Fruit fly (Drosophila melanogaster) whole organism, embryonic: Measurements from ENCODE around the gene Sf3b6.

Source experiments
- Bgb ChIP-seq: fragments of 200-800 bp; sonication (Bioruptor generic); IDR thresholded peaks from 2 replicates; pipeline ENCODE4 v1.3.6; 2022; ENCODE audit warnings: missing biosample characterization, missing genetic modification characterization; ENCODE audit not compliant: partially characterized antibody
- CG1024 ChIP-seq: fragments of 200-800 bp; sonication (Bioruptor generic); IDR thresholded peaks from 2 replicates; pipeline ENCODE4 v1.3.6; 2022; ENCODE audit warnings: missing biosample characterization, missing genetic modification characterization
- CG13894 ChIP-seq: fragments of 200-800 bp; sonication (Bioruptor generic); optimal IDR thresholded peaks from 3 replicates; lab custom pipeline; 2018; ENCODE audit warnings: missing biosample characterization, mild to moderate bottlenecking, missing genetic modification characterization, moderate library complexity
- CG14860 ChIP-seq: fragments of 200-800 bp; sonication (Bioruptor generic); IDR thresholded peaks from 3 replicates; pipeline ENCODE4 v1.3.6; 2022; ENCODE audit warnings: missing biosample characterization, missing genetic modification characterization; ENCODE audit not compliant: partially characterized antibody
- CG17612 ChIP-seq: fragments of 200-800 bp; sonication (Bioruptor generic); IDR thresholded peaks from 2 replicates; pipeline ENCODE4 v1.3.6; 2022; ENCODE audit warnings: missing biosample characterization, missing genetic modification characterization
- CG18476 ChIP-seq: fragments of 200-800 bp; sonication (Bioruptor generic); optimal IDR thresholded peaks from 2 replicates; lab custom pipeline; 2016; ENCODE audit warnings: missing biosample characterization, mild to moderate bottlenecking, missing genetic modification characterization
- CG2116 ChIP-seq: fragments of 200-800 bp; sonication (Bioruptor generic); optimal IDR thresholded peaks from 3 replicates; lab custom pipeline; 2018; ENCODE audit warnings: missing biosample characterization, mild to moderate bottlenecking, missing genetic modification characterization
- CG2678 ChIP-seq: fragments of 200-800 bp; sonication (Bioruptor generic); optimal IDR thresholded peaks from 3 replicates; lab custom pipeline; 2019; ENCODE audit warnings: missing biosample characterization, mild to moderate bottlenecking, missing genetic modification characterization, moderate library complexity
- CG3407 ChIP-seq: fragments of 200-800 bp; sonication (Bioruptor generic); optimal IDR thresholded peaks from 2 replicates; lab custom pipeline; 2018; ENCODE audit warnings: missing biosample characterization, mild to moderate bottlenecking, missing genetic modification characterization
- CG4328 ChIP-seq: fragments of 200-800 bp; sonication (Bioruptor generic); optimal IDR thresholded peaks from 3 replicates; lab custom pipeline; 2017; ENCODE audit warnings: missing biosample characterization, missing genetic modification reagents, missing genetic modification characterization
- CG6813 ChIP-seq: fragments of 200-800 bp; sonication (Bioruptor generic); optimal IDR thresholded peaks from 2 replicates; lab custom pipeline; 2017; ENCODE audit warnings: missing biosample characterization, missing genetic modification characterization, mild to moderate bottlenecking, moderate library complexity, missing genetic modification reagents
- CG7987 ChIP-seq: fragments of 200-800 bp; sonication (Bioruptor generic); optimal IDR thresholded peaks from 2 replicates; lab custom pipeline; 2018; ENCODE audit warnings: missing biosample characterization, mild to moderate bottlenecking, missing genetic modification characterization, moderate library complexity
- CG8290 ChIP-seq, 3 experiments: fragments of 200-800 bp; sonication (Bioruptor generic); optimal IDR thresholded peaks; 2 replicates each; lab custom pipeline; 2016 to 2019; ENCODE audit warnings: missing biosample characterization in 3 of 3, missing genetic modification characterization in 3 of 3, mild to moderate bottlenecking in 2 of 3, moderate library complexity in 1 of 3
- CG8765 ChIP-seq: fragments of 200-800 bp; sonication (Bioruptor generic); IDR thresholded peaks from 2 replicates; pipeline ENCODE4 v1.3.6; 2022; ENCODE audit warnings: missing biosample characterization, missing genetic modification characterization
- CG9817 ChIP-seq: fragments of 200-800 bp; sonication (Bioruptor generic); optimal IDR thresholded peaks from 2 replicates; lab custom pipeline; 2018; ENCODE audit warnings: missing biosample characterization, mild to moderate bottlenecking, missing genetic modification characterization, moderate library complexity
- CkIIα-i1 ChIP-seq: fragments of 200-800 bp; sonication (Bioruptor generic); IDR thresholded peaks from 2 replicates; pipeline ENCODE4 v1.3.6; 2022; ENCODE audit warnings: missing biosample characterization, missing genetic modification characterization
- CrebB ChIP-seq: fragments of 200-800 bp; sonication (Bioruptor generic); optimal IDR thresholded peaks from 3 replicates; lab custom pipeline; 2018; ENCODE audit warnings: missing biosample characterization, mild to moderate bottlenecking, missing genetic modification characterization
- Gug ChIP-seq: fragments of 200-800 bp; sonication (Bioruptor generic); IDR thresholded peaks from 4 replicates; pipeline ENCODE4 v1.3.6; 2022; ENCODE audit warnings: missing biosample characterization, missing genetic modification characterization
- H15 ChIP-seq: fragments of 200-800 bp; sonication (Bioruptor generic); IDR thresholded peaks from 3 replicates; pipeline ENCODE4 v1.3.6; 2022; ENCODE audit warnings: missing biosample characterization, missing genetic modification characterization
- Hmr ChIP-seq: fragments of 200-800 bp; sonication (Bioruptor generic); optimal IDR thresholded peaks from 3 replicates; lab custom pipeline; 2017; ENCODE audit warnings: mild to moderate bottlenecking, missing biosample characterization, missing genetic modification reagents, missing genetic modification characterization
- Hr3 ChIP-seq: fragments of 200-800 bp; sonication (Bioruptor generic); optimal IDR thresholded peaks from 3 replicates; lab custom pipeline; 2016; ENCODE audit warnings: missing biosample characterization, missing genetic modification characterization
- MBD-R2 ChIP-seq: fragments of 200-800 bp; sonication (Bioruptor generic); IDR thresholded peaks from 2 replicates; pipeline ENCODE4 v1.3.6; 2022; ENCODE audit warnings: missing biosample characterization, missing genetic modification characterization
- NC2β ChIP-seq: fragments of 200-800 bp; sonication (Bioruptor generic); optimal IDR thresholded peaks from 2 replicates; lab custom pipeline; 2016; ENCODE audit warnings: missing biosample characterization, missing genetic modification characterization
- NFAT ChIP-seq: fragments of 200-800 bp; sonication (Bioruptor generic); IDR thresholded peaks from 2 replicates; pipeline ENCODE4 v1.3.6; 2022; ENCODE audit warnings: missing biosample characterization, missing genetic modification characterization
- NK7.1 ChIP-seq: fragments of 200-800 bp; sonication (Bioruptor generic); optimal IDR thresholded peaks from 3 replicates; lab custom pipeline; 2016; ENCODE audit warnings: missing biosample characterization, missing genetic modification characterization
- Rfx ChIP-seq: fragments of 200-800 bp; sonication (Bioruptor generic); IDR thresholded peaks from 2 replicates; pipeline ENCODE4 v1.3.6; 2022; ENCODE audit warnings: missing biosample characterization, missing genetic modification characterization
- Side ChIP-seq: fragments of 200-800 bp; sonication (Bioruptor generic); optimal IDR thresholded peaks from 2 replicates; lab custom pipeline; 2016; ENCODE audit warnings: missing biosample characterization, missing genetic modification characterization
- abd-A ChIP-seq: fragments of 200-800 bp; sonication (Bioruptor generic); optimal IDR thresholded peaks from 3 replicates; lab custom pipeline; 2019; ENCODE audit warnings: missing biosample characterization, mild to moderate bottlenecking, missing genetic modification characterization, moderate library complexity
- bbx ChIP-seq: fragments of 200-800 bp; sonication (Bioruptor generic); IDR thresholded peaks from 2 replicates; pipeline ENCODE4 v1.3.6; 2022; ENCODE audit warnings: missing biosample characterization, missing genetic modification characterization; ENCODE audit not compliant: partially characterized antibody
- chif ChIP-seq, 2 experiments: fragments of 200-800 bp; sonication (Bioruptor generic); optimal IDR thresholded peaks; 3 replicates each; lab custom pipeline; 2016; ENCODE audit warnings: missing biosample characterization in 2 of 2, missing genetic modification characterization in 2 of 2
- en ChIP-seq: fragments of 200-800 bp; sonication (Bioruptor generic); optimal IDR thresholded peaks from 2 replicates; lab custom pipeline; 2016; ENCODE audit warnings: missing biosample characterization, missing genetic modification characterization
- hbn ChIP-seq: fragments of 200-800 bp; sonication (Bioruptor generic); IDR thresholded peaks from 2 replicates; pipeline ENCODE4 v1.3.6; 2022; ENCODE audit warnings: missing biosample characterization, missing genetic modification characterization; ENCODE audit not compliant: partially characterized antibody
- kah ChIP-seq: fragments of 200-800 bp; sonication (Bioruptor generic); optimal IDR thresholded peaks from 2 replicates; lab custom pipeline; 2018; ENCODE audit warnings: missing biosample characterization, mild to moderate bottlenecking, missing genetic modification characterization
- kni ChIP-seq: fragments of 200-800 bp; sonication (Bioruptor generic); optimal IDR thresholded peaks from 3 replicates; lab custom pipeline; 2017; ENCODE audit warnings: mild to moderate bottlenecking, missing biosample characterization, missing genetic modification reagents, missing genetic modification characterization
- nmo ChIP-seq: fragments of 200-800 bp; sonication (Bioruptor generic); optimal IDR thresholded peaks from 2 replicates; lab custom pipeline; 2018; ENCODE audit warnings: missing biosample characterization, mild to moderate bottlenecking, missing genetic modification characterization, moderate library complexity
- phol ChIP-seq: fragments of 200-800 bp; sonication (Bioruptor generic); optimal IDR thresholded peaks from 3 replicates; lab custom pipeline; 2018; ENCODE audit warnings: missing biosample characterization, mild to moderate bottlenecking, missing genetic modification characterization, moderate library complexity
- prd ChIP-seq, 3 experiments: fragments of >200 bp in 2 of 3; fragments of 200-800 bp in 1 of 3; sonication (Bioruptor generic) in 1 of 3; optimal IDR thresholded peaks in 2 of 3; IDR thresholded peaks in 1 of 3; 2 replicates in 2 of 3; 3 replicates in 1 of 3; pipeline versions ENCODE4 v1.3.6 to Lab custom; 2017 to 2022; ENCODE audit warnings: missing biosample characterization in 1 of 3, missing genetic modification characterization in 1 of 3
- row ChIP-seq: fragments of 200-800 bp; sonication (Bioruptor generic); IDR thresholded peaks from 3 replicates; pipeline ENCODE4 v1.3.6; 2022; ENCODE audit warnings: missing biosample characterization, missing genetic modification characterization
- run ChIP-seq: fragments of 200-800 bp; sonication (Bioruptor generic); optimal IDR thresholded peaks from 3 replicates; lab custom pipeline; 2018; ENCODE audit warnings: missing biosample characterization, mild to moderate bottlenecking, missing genetic modification characterization
- sens ChIP-seq: fragments of 200-800 bp; sonication (Bioruptor generic); peaks from one replicate; lab custom pipeline; 2016; ENCODE audit warnings: missing biosample characterization, missing genetic modification characterization
- sna ChIP-seq: fragments of 200-800 bp; sonication (Bioruptor generic); IDR thresholded peaks from 2 replicates; pipeline ENCODE4 v1.3.6; 2022; ENCODE audit warnings: missing biosample characterization, missing genetic modification characterization; ENCODE audit not compliant: partially characterized antibody
- sqz ChIP-seq: fragments of 200-800 bp; sonication (Bioruptor generic); optimal IDR thresholded peaks from 3 replicates; lab custom pipeline; 2018; ENCODE audit warnings: missing biosample characterization, mild to moderate bottlenecking, missing genetic modification characterization
- ssp ChIP-seq: fragments of 200-800 bp; sonication (Bioruptor generic); IDR thresholded peaks from 2 replicates; pipeline ENCODE4 v1.3.6; 2022; ENCODE audit warnings: missing biosample characterization, missing genetic modification characterization
- stwl ChIP-seq: fragments of 200-800 bp; sonication (Bioruptor generic); optimal IDR thresholded peaks from 3 replicates; lab custom pipeline; 2018; ENCODE audit warnings: missing biosample characterization, mild to moderate bottlenecking, missing genetic modification characterization, moderate library complexity
- tin ChIP-seq: fragments of 200-800 bp; sonication (Bioruptor generic); optimal IDR thresholded peaks from 3 replicates; lab custom pipeline; 2016; ENCODE audit warnings: missing biosample characterization, missing genetic modification characterization
- tll ChIP-seq, 2 experiments: fragments of 200-800 bp in 1 of 2; fragments of >200 bp in 1 of 2; sonication (Bioruptor generic) in 1 of 2; optimal IDR thresholded peaks; 2 replicates each; lab custom pipeline; 2017 to 2019; ENCODE audit warnings: missing biosample characterization in 2 of 2, missing genetic modification characterization in 2 of 2, mild to moderate bottlenecking in 1 of 2, moderate library complexity in 1 of 2
- trem ChIP-seq: fragments of 200-800 bp; optimal IDR thresholded peaks from 3 replicates; lab custom pipeline; 2019; ENCODE audit warnings: missing biosample characterization, mild to moderate bottlenecking, missing genetic modification characterization, moderate library complexity
- unc-4 ChIP-seq: fragments of 200-800 bp; sonication (Bioruptor generic); IDR thresholded peaks from 2 replicates; pipeline ENCODE4 v1.3.6; 2022; ENCODE audit warnings: missing biosample characterization, missing genetic modification characterization; ENCODE audit not compliant: partially characterized antibody
- wek ChIP-seq: fragments of 200-800 bp; sonication (Bioruptor generic); optimal IDR thresholded peaks from 3 replicates; lab custom pipeline; 2018; ENCODE audit warnings: missing biosample characterization, mild to moderate bottlenecking, missing genetic modification characterization, moderate library complexity

The Sf3b6 gene

dm6 chr3L:6173826-6174255, 19.1 kb downstream of the Sf3b6 start, which contains the start of the genes fmt and CG7376 (continued):
- TF ChIP-seq stwl, result peak; percentile 86
- TF ChIP-seq sqz (GFP tag; lab: Kevin White, UChicago), result no peak
- TF ChIP-seq CG8290 (GFP tag; optimal IDR thresholded peaks at IDR 0.05; lab: Kevin White, UChicago), result no peak
- no peak for TF ChIP-seq CG8290 (tag; optimal IDR thresholded peaks at IDR 0.05; lab: Kevin White, UChicago)
- no peak for TF ChIP-seq CG18476
- TF ChIP-seq Hr3 (GFP tag; lab: Kevin White, UChicago), result peak; percentile 39
- no peak for TF ChIP-seq CkIIα-i1
- peak; percentile 46; the same call in 1 of the 2 replicates for TF ChIP-seq MBD-R2 (GFP tag; lab: Robert Waterston, UW)
- peak; percentile 56; the same call in 1 of the 2 replicates for TF ChIP-seq unc-4 (GFP tag; lab: Robert Waterston, UW)
- TF ChIP-seq CG8765, result no peak
- TF ChIP-seq tll (GFP tag; optimal IDR thresholded peaks at IDR 0.05; lab: Kevin White, UChicago), result no peak
- TF ChIP-seq CrebB (tag; lab: Kevin White, UChicago), result no peak
- peak; percentile 40; the same call in 1 of the 2 replicates for TF ChIP-seq hbn (GFP tag; lab: Robert Waterston, UW)
- peak; percentile 68 for TF ChIP-seq phol (tag; lab: Kevin White, UChicago)
- TF ChIP-seq run, result no peak
- peak; percentile 89 for TF ChIP-seq CG14860 (GFP tag; lab: Robert Waterston, UW)
- no peak for TF ChIP-seq CG13894 (tag; lab: Kevin White, UChicago)
- TF ChIP-seq sna (GFP tag; lab: Robert Waterston, UW), result peak; percentile 75
- no peak for TF ChIP-seq kni (GFP tag; lab: Kevin White, UChicago)
- TF ChIP-seq Hmr (GFP tag; lab: Kevin White, UChicago), result no peak
- no peak for TF ChIP-seq sens (GFP tag; lab: Kevin White, UChicago)
- TF ChIP-seq tin (GFP tag; lab: Kevin White, UChicago), result no peak
- no peak for TF ChIP-seq wek (GFP tag; lab: Kevin White, UChicago)
- TF ChIP-seq bbx (GFP tag; lab: Robert Waterston, UW), result peak; percentile 71
- TF ChIP-seq kah (GFP tag; lab: Kevin White, UChicago), result no peak
- no peak for TF ChIP-seq NC2β (GFP tag; lab: Kevin White, UChicago)
- TF ChIP-seq nmo (GFP tag; lab: Kevin White, UChicago), result peak; percentile 80
- TF ChIP-seq Rfx (GFP tag; lab: Robert Waterston, UW), result no peak
- TF ChIP-seq CG4328 (GFP tag; lab: Kevin White, UChicago), result peak; percentile 11
- no peak for TF ChIP-seq abd-A (tag; lab: Kevin White, UChicago)
- no peak for TF ChIP-seq CG17612 (GFP tag; lab: Robert Waterston, UW)
- TF ChIP-seq CG3407 (GFP tag; lab: Kevin White, UChicago), result no peak
- no peak for TF ChIP-seq en (GFP tag; lab: Kevin White, UChicago)
- no peak for TF ChIP-seq CG7987 (GFP tag; lab: Kevin White, UChicago)
- TF ChIP-seq CG2116 (GFP tag; lab: Kevin White, UChicago), result peak; percentile 93
- peak; percentile 93 for TF ChIP-seq ssp (GFP tag; lab: Robert Waterston, UW)
- TF ChIP-seq row (GFP tag; lab: Robert Waterston, UW), result peak; percentile 89
- no peak for TF ChIP-seq Side (GFP tag; lab: Kevin White, UChicago)
- no peak for TF ChIP-seq CG6813 (GFP tag; lab: Kevin White, UChicago)
- TF ChIP-seq CG9817, result no peak
- TF ChIP-seq chif (GFP tag; optimal IDR thresholded peaks at IDR 0.05; lab: Kevin White, UChicago), result no peak
- no peak for TF ChIP-seq CG1024 (GFP tag; lab: Robert Waterston, UW)
- TF ChIP-seq NFAT (GFP tag; lab: Robert Waterston, UW), result no peak
- no peak for TF ChIP-seq H15 (GFP tag; lab: Robert Waterston, UW)
- no peak for TF ChIP-seq CG2678 (tag; lab: Kevin White, UChicago)
- no peak for TF ChIP-seq Gug (GFP tag; lab: Robert Waterston, UW)
- no peak for TF ChIP-seq prd (optimal IDR thresholded peaks at IDR 0.05; lab: Kevin White, UChicago)
- peak; percentile 35; the same call in 1 of the 3 replicates for TF ChIP-seq prd (GFP tag; IDR thresholded peaks at IDR 0.05; lab: Robert Waterston, UW)
- TF ChIP-seq NK7.1 (GFP tag; lab: Kevin White, UChicago), result no peak
- peak; percentile 71 for TF ChIP-seq Bgb (GFP tag; lab: Robert Waterston, UW)
- peak; percentile 72 for TF ChIP-seq trem (tag; lab: Kevin White, UChicago)
